Worm (Caenorhabditis elegans) whole organism, young adult: ENCODE results near the gene F59B8.1.
A peak's percentile ranks its signal among the peaks of the same experiment; 100 is the strongest.

Experiments used
- C06A6.2 ChIP-seq: fragments of 200-800 bp; sonication (Bioruptor generic); conservative IDR thresholded peaks from 2 replicates; pipeline ENCODE4 v1.3.6; 2022; ENCODE audit warnings: missing genetic modification characterization, missing compliant biosample characterization
- D2030.7 ChIP-seq: fragments of 200-800 bp; sonication (Bioruptor generic); IDR thresholded peaks from 2 replicates; pipeline ENCODE4 v1.3.6; 2022; ENCODE audit warnings: missing genetic modification reagents, missing genetic modification characterization, missing compliant biosample characterization
- F33H1.4 ChIP-seq: fragments of 200-800 bp; sonication (Bioruptor generic); IDR thresholded peaks from 2 replicates; pipeline ENCODE4 v1.3.6; 2022; ENCODE audit warnings: missing genetic modification reagents, missing genetic modification characterization, missing compliant biosample characterization
- F37B4.10 ChIP-seq: fragments of 200-800 bp; sonication (Bioruptor generic); IDR thresholded peaks from 2 replicates; pipeline ENCODE4 v1.3.6; 2022; ENCODE audit warnings: missing genetic modification characterization, missing compliant biosample characterization
- F52B5.7 ChIP-seq: sonication (generic microtip); optimal IDR thresholded peaks from 2 replicates; lab custom pipeline; 2016; ENCODE audit warnings: mild to moderate bottlenecking, missing genetic modification characterization, missing compliant biosample characterization
- K11D2.4 ChIP-seq: fragments of 200-800 bp; sonication (Bioruptor generic); IDR thresholded peaks from 2 replicates; pipeline ENCODE4 v1.3.6; 2022; ENCODE audit warnings: missing genetic modification reagents, missing genetic modification characterization, missing compliant biosample characterization
- Y53F4B.3 ChIP-seq: fragments of 200-800 bp; sonication (Bioruptor generic); IDR thresholded peaks from 2 replicates; pipeline ENCODE4 v1.3.6; 2022; ENCODE audit warnings: missing genetic modification reagents, missing genetic modification characterization, missing compliant biosample characterization
- Y56A3A.18 ChIP-seq: fragments of 200-800 bp; sonication (Bioruptor generic); IDR thresholded peaks from 2 replicates; pipeline ENCODE4 v1.3.6; 2022; ENCODE audit warnings: missing genetic modification reagents, missing genetic modification characterization, missing compliant biosample characterization
- Y79H2A.3 ChIP-seq: fragments of 200-800 bp; sonication (Bioruptor generic); conservative IDR thresholded peaks from 2 replicates; pipeline ENCODE4 v1.3.6; 2022; ENCODE audit warnings: missing genetic modification reagents, missing genetic modification characterization, missing compliant biosample characterization
- Y95B8A.8 ChIP-seq: fragments of 200-800 bp; sonication (Bioruptor generic); IDR thresholded peaks from 2 replicates; pipeline ENCODE4 v1.3.6; 2022; ENCODE audit warnings: missing genetic modification reagents, missing genetic modification characterization, missing compliant biosample characterization
- ZK185.1 ChIP-seq: sonication (generic microtip); optimal IDR thresholded peaks from 2 replicates; lab custom pipeline; 2016; ENCODE audit warnings: mild to moderate bottlenecking, missing genetic modification characterization, missing compliant biosample characterization; ENCODE audit not compliant: poor library complexity, severe bottlenecking
- attf-5 ChIP-seq: fragments of 200-800 bp; sonication (Bioruptor generic); optimal IDR thresholded peaks from 2 replicates; lab custom pipeline; 2018; ENCODE audit warnings: mild to moderate bottlenecking, missing genetic modification characterization, missing compliant biosample characterization
- ccch-3 ChIP-seq: fragments of 200-800 bp; sonication (Bioruptor generic); optimal IDR thresholded peaks from 2 replicates; lab custom pipeline; 2018; ENCODE audit warnings: mild to moderate bottlenecking, missing genetic modification characterization, missing compliant biosample characterization
- ceh-27 ChIP-seq: fragments of 200-800 bp; sonication (Bioruptor generic); optimal IDR thresholded peaks from 2 replicates; lab custom pipeline; 2018; ENCODE audit warnings: mild to moderate bottlenecking, missing genetic modification characterization, moderate library complexity, missing compliant biosample characterization
- ceh-58 ChIP-seq: fragments of 200-800 bp; sonication (Bioruptor generic); IDR thresholded peaks from 2 replicates; pipeline ENCODE4 v1.3.6; 2022; ENCODE audit warnings: missing genetic modification characterization, missing compliant biosample characterization
- ceh-91 ChIP-seq: fragments of 200-800 bp; sonication (Bioruptor generic); IDR thresholded peaks from 2 replicates; pipeline ENCODE4 v1.3.6; 2022; ENCODE audit warnings: missing genetic modification reagents, missing genetic modification characterization, missing compliant biosample characterization
- dpl-1 ChIP-seq: fragments of 150-350 bp; optimal IDR thresholded peaks from 2 replicates; lab custom pipeline; 2014; ENCODE audit warnings: missing biosample characterization, missing genetic modification reagents, missing genetic modification characterization
- ekl-4 ChIP-seq: fragments of 200-800 bp; sonication (Bioruptor generic); IDR thresholded peaks from 2 replicates; pipeline ENCODE4 v1.3.6; 2022; ENCODE audit warnings: missing genetic modification reagents, missing genetic modification characterization, missing compliant biosample characterization
- him-1 ChIP-seq: sonication (generic microtip); optimal IDR thresholded peaks from 2 replicates; lab custom pipeline; 2016; ENCODE audit warnings: missing genotype, missing genetic modification reagents, missing genetic modification characterization, missing compliant biosample characterization
- hmg-1.2 ChIP-seq: fragments of 200-800 bp; sonication (Bioruptor generic); IDR thresholded peaks from 2 replicates; pipeline ENCODE4 v1.3.6; 2022; ENCODE audit warnings: missing genetic modification reagents, missing genetic modification characterization, missing compliant biosample characterization
- hrde-1 ChIP-seq: sonication (generic microtip); optimal IDR thresholded peaks from 2 replicates; lab custom pipeline; 2016; ENCODE audit warnings: missing genetic modification characterization, mild to moderate bottlenecking, missing compliant biosample characterization, moderate library complexity, missing genotype, missing genetic modification reagents, borderline replicate concordance
- hsf-1 ChIP-seq: fragments of 200-800 bp; sonication (Bioruptor generic); IDR thresholded peaks from 2 replicates; pipeline ENCODE4 v1.3.6; 2022; ENCODE audit warnings: missing genetic modification reagents, missing genetic modification characterization, missing compliant biosample characterization
- let-607 ChIP-seq, 2 experiments: fragments of 200-800 bp in 1 of 2; sonication (Bioruptor generic) in 1 of 2; sonication (generic microtip) in 1 of 2; optimal IDR thresholded peaks; 2 replicates each; lab custom pipeline; 2016 to 2018; ENCODE audit warnings: mild to moderate bottlenecking in 2 of 2, missing compliant biosample characterization in 2 of 2, missing genetic modification characterization in 2 of 2, moderate library complexity in 2 of 2, missing genotype in 1 of 2
- lin-35 ChIP-seq, 3 experiments: fragments of 150-350 bp in 2 of 3; sonication (generic microtip) in 1 of 3; optimal IDR thresholded peaks; 2 replicates each; lab custom pipeline; 2014 to 2018; ENCODE audit warnings: missing biosample characterization in 3 of 3, missing genetic modification characterization in 3 of 3, missing genetic modification reagents in 3 of 3
- lin-40 ChIP-seq: sonication (generic microtip); optimal IDR thresholded peaks from 2 replicates; lab custom pipeline; 2016; ENCODE audit warnings: missing genetic modification characterization, mild to moderate bottlenecking, missing compliant biosample characterization, missing genotype, missing genetic modification reagents
- lsl-1 ChIP-seq: fragments of 200-800 bp; sonication (Bioruptor generic); optimal IDR thresholded peaks from 2 replicates; lab custom pipeline; 2018; ENCODE audit warnings: mild to moderate bottlenecking, missing genetic modification characterization, moderate library complexity, missing compliant biosample characterization
- lsy-27 ChIP-seq: sonication (generic microtip); optimal IDR thresholded peaks from 2 replicates; lab custom pipeline; 2017; ENCODE audit warnings: missing genetic modification characterization, mild to moderate bottlenecking, missing compliant biosample characterization, antibody characterized with exemption, missing genotype, borderline replicate concordance; ENCODE audit not compliant: insufficient read depth
- madf-6 ChIP-seq: fragments of 200-800 bp; sonication (Bioruptor generic); IDR thresholded peaks from 2 replicates; pipeline ENCODE4 v1.3.6; 2022; ENCODE audit warnings: missing genetic modification reagents, missing genetic modification characterization, missing compliant biosample characterization
- madf-8 ChIP-seq: fragments of 200-800 bp; sonication (Bioruptor generic); conservative IDR thresholded peaks from 2 replicates; pipeline ENCODE4 v1.3.6; 2022; ENCODE audit warnings: missing genetic modification reagents, missing genetic modification characterization, missing compliant biosample characterization
- mcd-1 ChIP-seq: fragments of 200-800 bp; sonication (Bioruptor generic); IDR thresholded peaks from 2 replicates; pipeline ENCODE4 v1.3.6; 2022; ENCODE audit warnings: missing genetic modification reagents, missing genetic modification characterization, missing compliant biosample characterization
- mel-28 ChIP-seq: sonication (generic microtip); optimal IDR thresholded peaks from 2 replicates; lab custom pipeline; 2016; ENCODE audit warnings: borderline replicate concordance, mild to moderate bottlenecking, missing genetic modification characterization, missing compliant biosample characterization
- nhr-120 ChIP-seq: fragments of 200-800 bp; sonication (Bioruptor generic); IDR thresholded peaks from 2 replicates; pipeline ENCODE4 v1.3.6; 2022; ENCODE audit warnings: missing genetic modification characterization, missing compliant biosample characterization
- nhr-179 ChIP-seq: sonication (generic microtip); optimal IDR thresholded peaks from 2 replicates; lab custom pipeline; 2016; ENCODE audit warnings: mild to moderate bottlenecking, missing genetic modification characterization, missing compliant biosample characterization
- rcor-1 ChIP-seq: fragments of 200-800 bp; sonication (Bioruptor generic); IDR thresholded peaks from 2 replicates; pipeline ENCODE4 v1.3.6; 2022; ENCODE audit warnings: missing genetic modification reagents, missing genetic modification characterization, missing compliant biosample characterization
- snpc-1.1 ChIP-seq: sonication (generic microtip); optimal IDR thresholded peaks from 2 replicates; lab custom pipeline; 2017; ENCODE audit warnings: missing genetic modification characterization, mild to moderate bottlenecking, missing compliant biosample characterization, antibody characterized with exemption, moderate library complexity, missing genotype, missing genetic modification reagents; ENCODE audit not compliant: insufficient read depth
- snpc-1.3 ChIP-seq: sonication (generic microtip); optimal IDR thresholded peaks from 2 replicates; lab custom pipeline; 2017; ENCODE audit warnings: missing genetic modification characterization, mild to moderate bottlenecking, missing compliant biosample characterization, antibody characterized with exemption, moderate library complexity, missing genotype, missing genetic modification reagents; ENCODE audit not compliant: insufficient read depth
- snpc-3.4 ChIP-seq: sonication (generic microtip); optimal IDR thresholded peaks from 2 replicates; lab custom pipeline; 2017; ENCODE audit warnings: missing genetic modification characterization, mild to moderate bottlenecking, missing compliant biosample characterization, antibody characterized with exemption, moderate library complexity, missing genotype, missing genetic modification reagents
- snpc-4 ChIP-seq, 5 experiments: fragments of 150-350 bp in 1 of 5; sonication (generic microtip) in 4 of 5; optimal IDR thresholded peaks; 2 replicates each; lab custom pipeline; 2014 to 2018; ENCODE audit warnings: missing genetic modification characterization in 5 of 5, missing biosample characterization in 3 of 5, antibody characterized with exemption in 2 of 5, mild to moderate bottlenecking in 2 of 5, missing compliant biosample characterization in 2 of 5, missing genotype in 2 of 5, moderate library complexity in 2 of 5, missing genetic modification reagents in 1 of 5
- somi-1 ChIP-seq: fragments of 200-800 bp; sonication (Bioruptor generic); optimal IDR thresholded peaks from 2 replicates; lab custom pipeline; 2018; ENCODE audit warnings: mild to moderate bottlenecking, missing genetic modification characterization, missing compliant biosample characterization
- tbp1 ChIP-seq: fragments of 200-800 bp; sonication (Bioruptor generic); optimal IDR thresholded peaks from 2 replicates; lab custom pipeline; 2018; ENCODE audit warnings: mild to moderate bottlenecking, missing genetic modification characterization, missing compliant biosample characterization
- tbx-9 ChIP-seq: sonication (generic microtip); optimal IDR thresholded peaks from 2 replicates; lab custom pipeline; 2016; ENCODE audit warnings: borderline replicate concordance, missing genetic modification characterization, inconsistent platforms, missing compliant biosample characterization
- tlf-1 ChIP-seq: fragments of 200-800 bp; sonication (Bioruptor generic); optimal IDR thresholded peaks from 2 replicates; lab custom pipeline; 2018; ENCODE audit warnings: mild to moderate bottlenecking, missing genetic modification characterization, missing compliant biosample characterization
- unc-130 ChIP-seq: sonication (generic microtip); optimal IDR thresholded peaks from 2 replicates; lab custom pipeline; 2016; ENCODE audit warnings: missing genetic modification reagents, missing genetic modification characterization, missing compliant biosample characterization
- unc-62 ChIP-seq: fragments of 150-350 bp; optimal IDR thresholded peaks from 2 replicates; lab custom pipeline; 2014; ENCODE audit warnings: missing biosample characterization, missing genetic modification reagents, missing genetic modification characterization
- zfh-2 ChIP-seq: fragments of 200-800 bp; sonication (Bioruptor generic); conservative IDR thresholded peaks from 2 replicates; pipeline ENCODE4 v1.3.6; 2022; ENCODE audit warnings: missing genetic modification reagents, missing genetic modification characterization, missing compliant biosample characterization
- ztf-18 ChIP-seq: sonication (generic microtip); optimal IDR thresholded peaks from 2 replicates; lab custom pipeline; 2016; ENCODE audit warnings: missing genotype, mild to moderate bottlenecking, missing genetic modification characterization, missing compliant biosample characterization

F59B8.1 gene

ce11 chrIV:9440880-9441336, 12.8 kb downstream of the F59B8.1 start, which contains the start of gene idh-1 (continued):
- no peak for TF ChIP-seq nhr-179 (tag; lab: Kevin White, UChicago)
- TF ChIP-seq tlf-1 (GFP tag; lab: Kevin White, UChicago): peak; percentile 75
- no peak for TF ChIP-seq mel-28 (tag; lab: Kevin White, UChicago)
- no peak for TF ChIP-seq Y79H2A.3 (GFP tag; lab: Robert Waterston, UW)
- TF ChIP-seq madf-6 (GFP tag; lab: Robert Waterston, UW): peak; percentile 92
- no peak for TF ChIP-seq F37B4.10 (GFP tag; lab: Robert Waterston, UW)
- TF ChIP-seq him-1 (tag; lab: Kevin White, UChicago): no peak
- TF ChIP-seq lsy-27 (tag; lab: Kevin White, UChicago): no peak
- TF ChIP-seq ccch-3: no peak
- no peak for TF ChIP-seq lin-40 (tag; lab: Kevin White, UChicago)
- peak; percentile 61 for TF ChIP-seq snpc-1.3 (tag; lab: Kevin White, UChicago)
- TF ChIP-seq hrde-1 (tag; lab: Kevin White, UChicago): no peak
- TF ChIP-seq D2030.7 (GFP tag; lab: Robert Waterston, UW): peak; percentile 87
- peak; percentile 75 for TF ChIP-seq snpc-3.4 (tag; lab: Kevin White, UChicago)
- peak; percentile 58 for TF ChIP-seq hmg-1.2
- no peak for TF ChIP-seq ceh-58 (GFP tag; lab: Robert Waterston, UW)
- no peak for TF ChIP-seq unc-62 (GFP tag; lab: Kevin White, UChicago)
- no peak for TF ChIP-seq unc-130 (GFP tag; lab: Kevin White, UChicago)
- 0 out of 2 replicates have a peak, but pooled peaks have one; percentile 19 for TF ChIP-seq rcor-1 (GFP tag; lab: Robert Waterston, UW)
- peak; percentile 53 for TF ChIP-seq tbp1
- no peak for TF ChIP-seq let-607 (tag; optimal IDR thresholded peaks at IDR 0.05; lab: Kevin White, UChicago)
- peak; percentile 0 to 72 (median 30) for TF ChIP-seq lin-35 (GFP tag; optimal IDR thresholded peaks at IDR 0.05; lab: Kevin White, UChicago)
- TF ChIP-seq F52B5.7: no peak
- TF ChIP-seq zfh-2 (GFP tag; lab: Robert Waterston, UW): peak; percentile 62; the same call in 1 of the 2 replicates
- TF ChIP-seq snpc-4 (GFP tag; optimal IDR thresholded peaks at IDR 0.05; lab: Kevin White, UChicago): no peak
- peak; percentile 14 to 79 (median 38) for TF ChIP-seq snpc-4 (tag; optimal IDR thresholded peaks at IDR 0.05; lab: Kevin White, UChicago)
- peak; percentile 11 for TF ChIP-seq ceh-27
- TF ChIP-seq Y95B8A.8 (GFP tag; lab: Robert Waterston, UW): peak; percentile 36; the same call in 1 of the 2 replicates
- peak; percentile 65 for TF ChIP-seq hsf-1
- no peak for TF ChIP-seq C06A6.2 (GFP tag; lab: Robert Waterston, UW)
- no peak for TF ChIP-seq ekl-4 (GFP tag; lab: Robert Waterston, UW)
- no peak for TF ChIP-seq Y53F4B.3 (GFP tag; lab: Robert Waterston, UW)
- peak; percentile 74 for TF ChIP-seq lsl-1 (GFP tag; lab: Kevin White, UChicago)
- TF ChIP-seq attf-5 (GFP tag; lab: Kevin White, UChicago): peak; percentile 38
- TF ChIP-seq ztf-18: no peak
- no peak for TF ChIP-seq K11D2.4 (GFP tag; lab: Robert Waterston, UW)
- TF ChIP-seq tbx-9 (tag; lab: Kevin White, UChicago): peak; percentile 23
- TF ChIP-seq ceh-91 (GFP tag; lab: Robert Waterston, UW): peak; percentile 85
- no peak for TF ChIP-seq nhr-120 (GFP tag; lab: Robert Waterston, UW)
- peak; percentile 71 for TF ChIP-seq F33H1.4 (GFP tag; lab: Robert Waterston, UW)
- TF ChIP-seq madf-8 (GFP tag; lab: Robert Waterston, UW): peak; percentile 83
- peak; percentile 68 for TF ChIP-seq snpc-1.1 (tag; lab: Kevin White, UChicago)
- TF ChIP-seq ZK185.1 (tag; lab: Kevin White, UChicago): no peak
- peak; percentile 88 for TF ChIP-seq dpl-1 (GFP tag; lab: Kevin White, UChicago)
- peak; percentile 37; the same call in 1 of the 2 replicates for TF ChIP-seq Y56A3A.18
- peak; percentile 68 for TF ChIP-seq mcd-1 (GFP tag; lab: Robert Waterston, UW)
- peak; percentile 58 for TF ChIP-seq somi-1 (GFP tag; lab: Kevin White, UChicago)
